Worm (Caenorhabditis elegans) whole organism, L4 larva: ENCODE data around the gene wht-3.

ENCODE experiments used
- D1046.2 ChIP-seq: fragments of 200-800 bp; sonication (Bioruptor generic); IDR thresholded peaks from 2 replicates; pipeline ENCODE4 v1.3.6; 2022; ENCODE audit warnings: missing genetic modification characterization, missing compliant biosample characterization
- F10B5.3 ChIP-seq: sonication (generic microtip); optimal IDR thresholded peaks from 2 replicates; lab custom pipeline; 2016; ENCODE audit warnings: mild to moderate bottlenecking, missing genetic modification characterization, missing compliant biosample characterization
- Y5F2A.4 ChIP-seq: fragments of 200-800 bp; sonication (Bioruptor generic); optimal IDR thresholded peaks from 2 replicates; lab custom pipeline; 2018; ENCODE audit warnings: mild to moderate bottlenecking, missing genetic modification characterization, missing compliant biosample characterization
- Y75B8A.6 ChIP-seq: fragments of 200-800 bp; sonication (Bioruptor generic); IDR thresholded peaks from 2 replicates; pipeline ENCODE4 v1.3.6; 2022; ENCODE audit warnings: missing genetic modification reagents, missing genetic modification characterization, missing compliant biosample characterization
- ZK337.2 ChIP-seq: fragments of 200-800 bp; sonication (Bioruptor generic); IDR thresholded peaks from 2 replicates; pipeline ENCODE4 v1.3.6; 2022; ENCODE audit warnings: missing genetic modification reagents, missing genetic modification characterization, missing compliant biosample characterization
- aha-1 ChIP-seq: fragments of 150-350 bp; peaks from one replicate; lab custom pipeline; 2014; ENCODE audit warnings: missing biosample characterization, missing genetic modification characterization
- aly-2 ChIP-seq: sonication (generic microtip); optimal IDR thresholded peaks from 2 replicates; lab custom pipeline; 2018; ENCODE audit warnings: missing biosample characterization, missing genetic modification characterization
- attf-4 ChIP-seq: sonication (generic microtip); optimal IDR thresholded peaks from 3 replicates; lab custom pipeline; 2017; ENCODE audit warnings: missing biosample characterization, missing genetic modification characterization
- ceh-20 ChIP-seq: fragments of 200-800 bp; sonication (Bioruptor generic); IDR thresholded peaks from 2 replicates; pipeline ENCODE4 v1.3.6; 2022; ENCODE audit warnings: missing genetic modification reagents, missing genetic modification characterization, missing compliant biosample characterization
- ceh-62 ChIP-seq: sonication (generic microtip); optimal IDR thresholded peaks from 2 replicates; lab custom pipeline; 2017; ENCODE audit warnings: missing biosample characterization, missing genetic modification characterization
- ces-1 ChIP-seq: fragments of 150-350 bp; sonication (generic microtip); optimal IDR thresholded peaks from 4 replicates; lab custom pipeline; 2014; ENCODE audit warnings: missing biosample characterization, missing genetic modification reagents, missing genetic modification characterization
- ctbp-1 ChIP-seq: fragments of 200-800 bp; sonication (Bioruptor generic); IDR thresholded peaks from 2 replicates; pipeline ENCODE4 v1.3.6; 2022; ENCODE audit warnings: missing genetic modification reagents, missing genetic modification characterization, missing compliant biosample characterization
- daf-12 ChIP-seq: fragments of 150-350 bp; optimal IDR thresholded peaks from 2 replicates; lab custom pipeline; 2014; ENCODE audit warnings: missing biosample characterization, missing genetic modification reagents, missing genetic modification characterization
- daf-16 ChIP-seq, 3 experiments: sonication (generic microtip); optimal IDR thresholded peaks; 2 replicates each; lab custom pipeline; 2016 to 2017; ENCODE audit warnings: missing genetic modification characterization in 3 of 3, missing genetic modification reagents in 3 of 3, mild to moderate bottlenecking in 2 of 3, missing compliant biosample characterization in 2 of 3, missing biosample characterization in 1 of 3, moderate library complexity in 1 of 3
- daf-19 ChIP-seq: fragments of 200-800 bp; sonication (Bioruptor generic); conservative IDR thresholded peaks from 2 replicates; pipeline ENCODE4 v1.3.6; 2022; ENCODE audit warnings: missing genetic modification characterization, missing compliant biosample characterization
- daf-8 ChIP-seq: fragments of 200-800 bp; sonication (Bioruptor generic); IDR thresholded peaks from 2 replicates; pipeline ENCODE4 v1.3.6; 2022; ENCODE audit warnings: missing genetic modification characterization, missing compliant biosample characterization
- dve-1 ChIP-seq: sonication (generic microtip); optimal IDR thresholded peaks from 2 replicates; lab custom pipeline; 2017; ENCODE audit warnings: antibody characterized with exemption, mild to moderate bottlenecking, missing genetic modification characterization, missing compliant biosample characterization; ENCODE audit not compliant: insufficient read depth
- egl-27 ChIP-seq: sonication (generic microtip); optimal IDR thresholded peaks from 3 replicates; lab custom pipeline; 2017; ENCODE audit warnings: missing biosample characterization, missing genetic modification reagents, missing genetic modification characterization
- egl-43 ChIP-seq: fragments of 200-800 bp; sonication (Bioruptor generic); IDR thresholded peaks from 2 replicates; pipeline ENCODE4 v1.3.6; 2022; ENCODE audit warnings: missing genetic modification reagents, missing genetic modification characterization, missing compliant biosample characterization
- gei-8 ChIP-seq: fragments of 200-800 bp; sonication (Bioruptor generic); optimal IDR thresholded peaks from 2 replicates; lab custom pipeline; 2018; ENCODE audit warnings: mild to moderate bottlenecking, missing genetic modification characterization, missing compliant biosample characterization
- hlh-11 ChIP-seq: fragments of 200-800 bp; sonication (Bioruptor generic); optimal IDR thresholded peaks from 2 replicates; lab custom pipeline; 2018; ENCODE audit warnings: mild to moderate bottlenecking, missing genetic modification characterization, missing compliant biosample characterization
- lim-7 ChIP-seq: fragments of 200-800 bp; sonication (Bioruptor generic); IDR thresholded peaks from 2 replicates; pipeline ENCODE4 v1.3.6; 2022; ENCODE audit warnings: missing genetic modification characterization, missing compliant biosample characterization
- lin-1 ChIP-seq: fragments of 200-800 bp; sonication (Bioruptor generic); IDR thresholded peaks from 2 replicates; pipeline ENCODE4 v1.3.6; 2022; ENCODE audit warnings: missing genetic modification reagents, missing genetic modification characterization, missing compliant biosample characterization
- lin-29 ChIP-seq: fragments of 200-800 bp; sonication (Bioruptor generic); IDR thresholded peaks from 2 replicates; pipeline ENCODE4 v1.3.6; 2022; ENCODE audit warnings: missing genetic modification reagents, missing genetic modification characterization, missing compliant biosample characterization
- lin-38 ChIP-seq: fragments of 200-800 bp; sonication (Bioruptor generic); IDR thresholded peaks from 2 replicates; pipeline ENCODE4 v1.3.6; 2022; ENCODE audit warnings: missing genetic modification reagents, missing genetic modification characterization, missing compliant biosample characterization
- madf-9 ChIP-seq: fragments of 200-800 bp; sonication (Bioruptor generic); conservative IDR thresholded peaks from 2 replicates; pipeline ENCODE4 v1.3.6; 2022; ENCODE audit warnings: missing genetic modification reagents, missing genetic modification characterization, missing compliant biosample characterization
- mdl-1 ChIP-seq, 2 experiments: fragments of 150-350 bp in 1 of 2; sonication (generic microtip) in 1 of 2; optimal IDR thresholded peaks; 2 replicates each; lab custom pipeline; 2014 to 2017; ENCODE audit warnings: missing biosample characterization in 2 of 2, missing genetic modification characterization in 2 of 2
- mxl-3 ChIP-seq: fragments of 200-800 bp; sonication (Bioruptor generic); optimal IDR thresholded peaks from 2 replicates; lab custom pipeline; 2018; ENCODE audit warnings: mild to moderate bottlenecking, missing genetic modification characterization, missing compliant biosample characterization
- nhr-102 ChIP-seq: sonication (generic microtip); optimal IDR thresholded peaks from 2 replicates; lab custom pipeline; 2016; ENCODE audit warnings: mild to moderate bottlenecking, missing genetic modification characterization, moderate library complexity, missing compliant biosample characterization
- nhr-111 ChIP-seq: fragments of 200-800 bp; sonication (Bioruptor generic); optimal IDR thresholded peaks from 2 replicates; lab custom pipeline; 2018; ENCODE audit warnings: mild to moderate bottlenecking, missing genetic modification characterization, missing compliant biosample characterization
- nhr-28 ChIP-seq: fragments of 150-350 bp; optimal IDR thresholded peaks from 2 replicates; lab custom pipeline; 2014; ENCODE audit warnings: missing biosample characterization, missing genetic modification characterization
- nhr-6 ChIP-seq: fragments of 150-350 bp; optimal IDR thresholded peaks from 2 replicates; lab custom pipeline; 2014; ENCODE audit warnings: missing biosample characterization, missing genetic modification characterization
- nhr-76 ChIP-seq: fragments of 150-350 bp; optimal IDR thresholded peaks from 2 replicates; lab custom pipeline; 2014; ENCODE audit warnings: missing biosample characterization, missing genetic modification characterization
- pha-4 ChIP-seq, 2 experiments: fragments of 150-350 bp in 1 of 2; fragments of 200-800 bp in 1 of 2; sonication (Bioruptor generic) in 1 of 2; IDR thresholded peaks in 1 of 2; optimal IDR thresholded peaks in 1 of 2; 2 replicates each; pipeline versions ENCODE4 v1.3.6 to Lab custom; 2014 to 2022; ENCODE audit warnings: missing genetic modification characterization in 2 of 2, missing genetic modification reagents in 2 of 2, missing biosample characterization in 1 of 2, missing compliant biosample characterization in 1 of 2
- php-3 ChIP-seq: fragments of 200-800 bp; sonication (Bioruptor generic); IDR thresholded peaks from 2 replicates; pipeline ENCODE4 v1.3.6; 2022; ENCODE audit warnings: missing genetic modification reagents, missing genetic modification characterization, missing compliant biosample characterization
- pqm-1 ChIP-seq: sonication (generic microtip); optimal IDR thresholded peaks from 2 replicates; lab custom pipeline; 2017; ENCODE audit warnings: missing biosample characterization, missing genetic modification characterization
- skn-1 ChIP-seq: fragments of 150-350 bp; optimal IDR thresholded peaks from 2 replicates; lab custom pipeline; 2014; ENCODE audit warnings: missing biosample characterization, missing genetic modification characterization
- snpc-1.2 ChIP-seq: fragments of 200-800 bp; sonication (Bioruptor generic); IDR thresholded peaks from 2 replicates; pipeline ENCODE4 v1.3.6; 2022; ENCODE audit warnings: missing genetic modification reagents, missing genetic modification characterization, missing compliant biosample characterization
- spr-1 ChIP-seq: sonication (generic microtip); optimal IDR thresholded peaks from 2 replicates; lab custom pipeline; 2016; ENCODE audit warnings: mild to moderate bottlenecking, missing genetic modification characterization, missing compliant biosample characterization
- spr-3 ChIP-seq: fragments of 200-800 bp; sonication (Bioruptor generic); optimal IDR thresholded peaks from 2 replicates; lab custom pipeline; 2018; ENCODE audit warnings: mild to moderate bottlenecking, missing genetic modification characterization, missing compliant biosample characterization
- unc-62 ChIP-seq, 3 experiments: fragments of 150-350 bp in 1 of 3; sonication (generic microtip); optimal IDR thresholded peaks in 2 of 3; peaks in 1 of 3; 1 replicate in 1 of 3; 2 replicates in 2 of 3; lab custom pipeline; 2014 to 2017; ENCODE audit warnings: missing biosample characterization in 3 of 3, missing genetic modification characterization in 3 of 3, missing genetic modification reagents in 3 of 3, missing genotype in 1 of 3
- zag-1 ChIP-seq: fragments of 150-350 bp; optimal IDR thresholded peaks from 2 replicates; lab custom pipeline; 2014; ENCODE audit warnings: missing biosample characterization, missing genetic modification characterization
- zfp-2 ChIP-seq: sonication (generic microtip); optimal IDR thresholded peaks from 2 replicates; lab custom pipeline; 2016; ENCODE audit warnings: mild to moderate bottlenecking, missing genetic modification characterization, missing compliant biosample characterization
- zip-2 ChIP-seq: fragments of 150-350 bp; optimal IDR thresholded peaks from 2 replicates; lab custom pipeline; 2014; ENCODE audit warnings: missing biosample characterization, missing genetic modification characterization
- ztf-11 ChIP-seq: fragments of 150-350 bp; optimal IDR thresholded peaks from 2 replicates; lab custom pipeline; 2014; ENCODE audit warnings: missing biosample characterization, missing genetic modification characterization
- ztf-7 ChIP-seq: fragments of 150-350 bp; optimal IDR thresholded peaks from 2 replicates; lab custom pipeline; 2014; ENCODE audit warnings: missing biosample characterization, missing genetic modification characterization

Gene wht-3

ce11 chrIII:4107227-4107626 is 44.2 kb downstream of the wht-3 start:
- no peak for TF ChIP-seq daf-12
- no peak for TF ChIP-seq pqm-1 (tag; lab: Kevin White, UChicago)
- peak; percentile 57 for TF ChIP-seq ces-1 (GFP tag; lab: Kevin White, UChicago)
- TF ChIP-seq lim-7 (GFP tag; lab: Robert Waterston, UW), result no peak
- no peak for TF ChIP-seq nhr-28 (tag; lab: Kevin White, UChicago)
- no peak for TF ChIP-seq zip-2 (tag; lab: Kevin White, UChicago)
- no peak for TF ChIP-seq gei-8
- no peak for TF ChIP-seq ztf-11 (tag; lab: Kevin White, UChicago)

ce11 chrIII:4106611-4107010 is 44.8 kb downstream of the wht-3 start:
- peak in 1 of 2 experiments; percentile 72 for TF ChIP-seq unc-62 (GFP tag; optimal IDR thresholded peaks at IDR 0.05 in 1 of 2; lab: Kevin White, UChicago)
- TF ChIP-seq unc-62 (tag; optimal IDR thresholded peaks at IDR 0.05; lab: Kevin White, UChicago), result no peak
- no peak for TF ChIP-seq lin-29
- no peak for TF ChIP-seq nhr-76
- TF ChIP-seq attf-4 (tag; lab: Kevin White, UChicago), result no peak
- no peak for TF ChIP-seq ZK337.2 (GFP tag; lab: Robert Waterston, UW)
- TF ChIP-seq ceh-20, result no peak
- TF ChIP-seq aha-1 (tag; lab: Kevin White, UChicago), result peak; percentile 63

- TF ChIP-seq zfp-2 (tag; lab: Kevin White, UChicago) (no peak), nhr-102 (tag; lab: Kevin White, UChicago) (no peak), nhr-6 (tag; lab: Kevin White, UChicago) (no peak), ceh-62 (tag; lab: Kevin White, UChicago) (no peak), daf-12 (no peak), mdl-1 (tag; optimal IDR thresholded peaks at IDR 0.05; lab: Kevin White, UChicago) (no peak), Y75B8A.6 (no peak), zag-1 (tag; lab: Kevin White, UChicago) (no peak), dve-1 (tag; lab: Kevin White, UChicago) (no peak), pqm-1 (tag; lab: Kevin White, UChicago) (no peak), php-3 (no peak), egl-43 (GFP tag; lab: Robert Waterston, UW) (no peak), Y5F2A.4 (GFP tag; lab: Kevin White, UChicago) (no peak), lin-38 (no peak), lin-1 (GFP tag; lab: Robert Waterston, UW) (no peak), D1046.2 (GFP tag; lab: Robert Waterston, UW) (no peak), nhr-111 (GFP tag; lab: Kevin White, UChicago) (no peak), madf-9 (GFP tag; lab: Robert Waterston, UW) (no peak), F10B5.3 (tag; lab: Kevin White, UChicago) (no peak), ctbp-1 (GFP tag; lab: Robert Waterston, UW) (no peak)
Observed at ce11 chrIII:4103171-4103570, 48.2 kb downstream of the wht-3 start.

- TF ChIP-seq lin-38 (no peak), pqm-1 (tag; lab: Kevin White, UChicago) (no peak), mxl-3 (GFP tag; lab: Kevin White, UChicago) (no peak), ztf-7 (no peak), pha-4 (GFP tag; IDR thresholded peaks at IDR 0.05; lab: Robert Waterston, UW) (no peak), pha-4 (tag; optimal IDR thresholded peaks at IDR 0.05; lab: Kevin White, UChicago) (no peak), spr-1 (no peak), spr-3 (no peak), snpc-1.2 (no peak), php-3 (no peak), skn-1 (tag; lab: Kevin White, UChicago) (no peak), ZK337.2 (GFP tag; lab: Robert Waterston, UW) (no peak), daf-8 (no peak), hlh-11 (no peak), egl-27 (tag; lab: Kevin White, UChicago) (no peak), F10B5.3 (tag; lab: Kevin White, UChicago) (no peak), lin-1 (GFP tag; lab: Robert Waterston, UW) (no peak), ctbp-1 (GFP tag; lab: Robert Waterston, UW) (no peak), daf-16 (GFP tag; optimal IDR thresholded peaks at IDR 0.05; lab: Kevin White, UChicago) (no peak), daf-16 (tag; optimal IDR thresholded peaks at IDR 0.05; lab: Kevin White, UChicago) (no peak), aly-2 (tag; lab: Kevin White, UChicago) (no peak), daf-19 (GFP tag; lab: Robert Waterston, UW) (no peak)
Observed at ce11 chrIII:4102039-4102438, 49.4 kb downstream of the wht-3 start.
